Worm (Caenorhabditis elegans): Measurements from ENCODE around the gene srx-133.

The srx-133 gene

DNA sequence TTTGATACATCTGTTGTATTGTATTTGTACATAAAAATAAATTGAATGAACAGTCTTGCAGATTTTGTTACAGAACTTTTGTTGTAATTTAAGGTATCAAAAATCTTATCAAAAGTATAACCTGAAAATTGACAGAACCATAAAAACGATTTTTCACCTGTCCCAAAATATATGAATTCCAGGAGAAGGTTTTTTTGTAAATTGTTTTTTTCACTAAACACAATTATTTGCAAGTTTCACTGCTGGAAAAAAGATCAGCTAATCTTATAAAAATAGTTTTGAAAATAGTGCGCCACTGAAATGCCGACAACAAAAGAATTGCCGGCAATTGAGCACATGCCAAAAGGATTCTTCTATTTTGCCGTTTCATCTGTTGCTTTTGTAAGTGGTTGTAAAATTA is 5.3 kb upstream of the srx-133 start, which contains the start of gene srx-130:
TSS of gene srx-130 (plus strand) at position 301 of the 400 bp plus-strand sequence.
- no peak for TF ChIP-seq hlh-8 (tag; optimal IDR thresholded peaks at IDR 0.05)
- TF ChIP-seq ahr-1 (tag; optimal IDR thresholded peaks at IDR 0.05) = no peak
- TF ChIP-seq C38D4.7 (GFP tag; optimal IDR thresholded peaks at IDR 0.05) = no peak

DNA sequence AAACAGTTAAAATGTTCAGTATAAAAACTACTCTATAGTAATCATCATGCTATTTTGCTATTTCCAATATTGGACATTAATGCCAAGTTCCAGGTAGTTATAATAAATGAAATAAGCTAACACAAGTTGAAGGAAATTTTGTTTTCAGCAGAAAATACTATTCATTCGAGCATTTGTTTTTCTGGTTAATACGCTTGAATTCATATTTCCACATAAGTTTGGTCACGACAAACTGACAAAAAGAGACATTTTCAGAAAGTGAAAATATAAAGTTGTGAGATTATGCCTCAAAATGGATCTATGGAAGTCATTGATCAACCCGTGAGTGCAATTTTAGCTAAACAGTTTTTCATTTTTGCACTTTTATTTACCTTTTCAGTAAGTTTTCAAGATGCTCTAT is 3.3 kb upstream of the srx-133 start, which contains the start of gene srx-131:
TSS of gene srx-131 (plus strand) at position 301 of the 400 bp plus-strand sequence.
- TF ChIP-seq ceh-22 (tag; optimal IDR thresholded peaks at IDR 0.05) (no peak), tbx-7 (tag; optimal IDR thresholded peaks at IDR 0.05) (no peak), ceh-6 (GFP tag; optimal IDR thresholded peaks at IDR 0.05) (no peak), T23F11.4 (GFP tag; optimal IDR thresholded peaks at IDR 0.05) (no peak), pax-1 (tag; optimal IDR thresholded peaks at IDR 0.05) (no peak), ceh-45 (GFP tag; IDR thresholded peaks at IDR 0.05) (no peak)

ce11 chrV:13850170-13850569 is 1.7 kb downstream of the srx-133 start, which contains the start of gene hpx-2:
Gene hpx-2 (plus strand): TSS chrV:13850470.
- no peak for TF ChIP-seq pat-9 (tag; optimal IDR thresholded peaks at IDR 0.05)
- no peak for TF ChIP-seq K02D7.2 (tag; optimal IDR thresholded peaks at IDR 0.05)
- no peak for TF ChIP-seq hlh-30 (tag; optimal IDR thresholded peaks at IDR 0.05; ENCODE audit: insufficient read depth)
- TF ChIP-seq tbx-2 (tag; optimal IDR thresholded peaks at IDR 0.05) = no peak
- TF ChIP-seq pha-2 (tag; optimal IDR thresholded peaks at IDR 0.05) = no peak
- TF ChIP-seq dmd-4 (tag; optimal IDR thresholded peaks at IDR 0.05; ENCODE audit: borderline replicate concordance) = no peak

- TF ChIP-seq gmeb-2 (tag; optimal IDR thresholded peaks at IDR 0.05) = no peak
- TF ChIP-seq pax-1 (tag; optimal IDR thresholded peaks at IDR 0.05) = no peak
- TF ChIP-seq ceh-31 (tag; optimal IDR thresholded peaks at IDR 0.05) = no peak
- TF ChIP-seq ceh-30 (tag; optimal IDR thresholded peaks at IDR 0.05) = no peak
- TF ChIP-seq hlh-30 (tag; optimal IDR thresholded peaks at IDR 0.05; ENCODE audit: insufficient read depth) = no peak
- TF ChIP-seq unc-3 (GFP tag; conservative IDR thresholded peaks at IDR 0.05) = no peak
- no peak for TF ChIP-seq unc-3 (tag; optimal IDR thresholded peaks at IDR 0.05)
- no peak for TF ChIP-seq Y22D7AL.16 (tag; optimal IDR thresholded peaks at IDR 0.05)
- TF ChIP-seq rnt-1 (tag; optimal IDR thresholded peaks at IDR 0.05) = no peak
- TF ChIP-seq madf-2 (tag; optimal IDR thresholded peaks at IDR 0.05) = no peak
- TF ChIP-seq pha-4 (tag; optimal IDR thresholded peaks at IDR 0.05) = no peak
- TF ChIP-seq ceh-6 (GFP tag; optimal IDR thresholded peaks at IDR 0.05) = no peak
- no peak for TF ChIP-seq nfya-1 (tag; optimal IDR thresholded peaks at IDR 0.05)
- no peak for TF ChIP-seq elt-4 (tag; optimal IDR thresholded peaks at IDR 0.05)
- TF ChIP-seq tbx-2 (tag; optimal IDR thresholded peaks at IDR 0.05) = no peak
- no peak for TF ChIP-seq C38D4.7 (GFP tag; optimal IDR thresholded peaks at IDR 0.05)
- no peak for TF ChIP-seq F13H6.1 (tag; optimal IDR thresholded peaks at IDR 0.05)
- no peak for TF ChIP-seq hlh-13 (GFP tag; optimal IDR thresholded peaks at IDR 0.05)
- TF ChIP-seq elt-2 (tag; optimal IDR thresholded peaks at IDR 0.05) = no peak
- no peak for TF ChIP-seq sdc-2 (tag; optimal IDR thresholded peaks at IDR 0.05)
Measured at ce11 chrV:13854306-13854705, 5.8 kb downstream of the srx-133 start, which contains the start of gene ttr-21. Gene ttr-21 (minus strand): TSS chrV:13854405.

ce11 chrV:13856376-13856775 is 7.9 kb downstream of the srx-133 start, which contains the start of gene srx-134:
Gene srx-134 (minus strand): TSS chrV:13856476.
- TF ChIP-seq ttx-3 (tag; optimal IDR thresholded peaks at IDR 0.05) (no peak), ama-1 (optimal IDR thresholded peaks at IDR 0.05) (no peak), K09A11.1 (tag; optimal IDR thresholded peaks at IDR 0.05; ENCODE audit: insufficient read depth) (no peak), hlh-13 (GFP tag; optimal IDR thresholded peaks at IDR 0.05) (no peak), ceh-48 (tag; optimal IDR thresholded peaks at IDR 0.05) (no peak), syd-9 (tag; optimal IDR thresholded peaks at IDR 0.05) (no peak), unc-42 (tag; optimal IDR thresholded peaks at IDR 0.05) (no peak), ets-4 (tag; optimal IDR thresholded peaks at IDR 0.05) (no peak)
